Fruit fly (Drosophila melanogaster) whole organism, embryonic: Measurements from ENCODE around the gene PpD6.

Experiments
- CG15269 ChIP-seq: fragments of 200-800 bp; sonication (Bioruptor generic); optimal IDR thresholded peaks from 2 replicates; lab custom pipeline; 2018; ENCODE audit warnings: missing biosample characterization, mild to moderate bottlenecking, missing genetic modification characterization, moderate library complexity
- CG15479 ChIP-seq: fragments of 200-800 bp; sonication (Bioruptor generic); optimal IDR thresholded peaks from 3 replicates; lab custom pipeline; 2019; ENCODE audit warnings: missing biosample characterization, mild to moderate bottlenecking, missing genetic modification characterization, moderate library complexity
- CG15696 ChIP-seq: fragments of 200-800 bp; sonication (Bioruptor generic); optimal IDR thresholded peaks from 2 replicates; lab custom pipeline; 2019; ENCODE audit warnings: missing biosample characterization, mild to moderate bottlenecking, missing genetic modification characterization, moderate library complexity
- CG16779 ChIP-seq: fragments of 200-800 bp; sonication (Bioruptor generic); IDR thresholded peaks from 2 replicates; pipeline ENCODE4 v1.3.6; 2022; ENCODE audit warnings: missing biosample characterization, missing genetic modification characterization
- CG31441 ChIP-seq: fragments of 200-800 bp; sonication (Bioruptor generic); IDR thresholded peaks from 2 replicates; pipeline ENCODE4 v1.3.6; 2022; ENCODE audit warnings: missing biosample characterization, missing genetic modification characterization
- CG32772 ChIP-seq: fragments of 200-800 bp; sonication (Bioruptor generic); IDR thresholded peaks from 2 replicates; pipeline ENCODE4 v1.3.6; 2022; ENCODE audit warnings: missing biosample characterization, missing genetic modification characterization
- CG3407 ChIP-seq: fragments of 200-800 bp; sonication (Bioruptor generic); optimal IDR thresholded peaks from 2 replicates; lab custom pipeline; 2018; ENCODE audit warnings: missing biosample characterization, mild to moderate bottlenecking, missing genetic modification characterization
- CG4707 ChIP-seq: fragments of 200-800 bp; sonication (Bioruptor generic); optimal IDR thresholded peaks from 2 replicates; lab custom pipeline; 2018; ENCODE audit warnings: missing biosample characterization, mild to moderate bottlenecking, missing genetic modification characterization, moderate library complexity
- CG7271 ChIP-seq: fragments of 200-800 bp; sonication (Bioruptor generic); optimal IDR thresholded peaks from 2 replicates; lab custom pipeline; 2018; ENCODE audit warnings: missing biosample characterization, mild to moderate bottlenecking, missing genetic modification characterization, moderate library complexity
- CG7556 ChIP-seq: fragments of 200-800 bp; sonication (Bioruptor generic); optimal IDR thresholded peaks from 2 replicates; lab custom pipeline; 2017; ENCODE audit warnings: missing biosample characterization, mild to moderate bottlenecking, missing genetic modification characterization
- CG9817 ChIP-seq: fragments of 200-800 bp; sonication (Bioruptor generic); optimal IDR thresholded peaks from 2 replicates; lab custom pipeline; 2018; ENCODE audit warnings: missing biosample characterization, mild to moderate bottlenecking, missing genetic modification characterization, moderate library complexity
- CHES-1-like ChIP-seq: fragments of 200-800 bp; sonication (Bioruptor generic); optimal IDR thresholded peaks from 2 replicates; lab custom pipeline; 2016; ENCODE audit warnings: missing biosample characterization, missing genetic modification characterization
- Deaf1 ChIP-seq: fragments of 200-800 bp; optimal IDR thresholded peaks from 3 replicates; lab custom pipeline; 2019; ENCODE audit warnings: missing biosample characterization, mild to moderate bottlenecking, missing genetic modification characterization, moderate library complexity
- E2f2 ChIP-seq: fragments of 200-800 bp; sonication (Bioruptor generic); IDR thresholded peaks from 2 replicates; pipeline ENCODE4 v1.3.6; 2022; ENCODE audit warnings: missing biosample characterization, missing genetic modification characterization
- HHEX ChIP-seq: fragments of 200-800 bp; sonication (Bioruptor generic); optimal IDR thresholded peaks from 3 replicates; lab custom pipeline; 2017; ENCODE audit warnings: missing biosample characterization, mild to moderate bottlenecking, missing genetic modification characterization, missing genetic modification reagents
- Hr51 ChIP-seq, 2 experiments: fragments of 200-800 bp; sonication (Bioruptor generic); optimal IDR thresholded peaks; 2 replicates in 1 of 2; 3 replicates in 1 of 2; lab custom pipeline; 2016 to 2018; ENCODE audit warnings: missing biosample characterization in 2 of 2, missing genetic modification characterization in 2 of 2, mild to moderate bottlenecking in 1 of 2, moderate library complexity in 1 of 2
- Lhr ChIP-seq: fragments of 200-800 bp; sonication (Bioruptor generic); optimal IDR thresholded peaks from 3 replicates; lab custom pipeline; 2017; ENCODE audit warnings: mild to moderate bottlenecking, missing biosample characterization, missing genetic modification reagents, missing genetic modification characterization
- Max ChIP-seq: fragments of 200-800 bp; sonication (Bioruptor generic); optimal IDR thresholded peaks from 2 replicates; lab custom pipeline; 2016; ENCODE audit warnings: missing biosample characterization, mild to moderate bottlenecking, missing genetic modification characterization
- Med ChIP-seq: fragments of 200-800 bp; sonication (Bioruptor generic); peaks from one replicate; lab custom pipeline; 2016; ENCODE audit warnings: missing biosample characterization, missing genetic modification characterization, mild to moderate bottlenecking, inconsistent platforms, moderate library complexity
- Nf-YC ChIP-seq: fragments of 200-800 bp; optimal IDR thresholded peaks from 3 replicates; lab custom pipeline; 2019; ENCODE audit warnings: missing biosample characterization, mild to moderate bottlenecking, missing genetic modification characterization, moderate library complexity
- Optix ChIP-seq: fragments of 200-800 bp; sonication (Bioruptor generic); IDR thresholded peaks from 3 replicates; pipeline ENCODE4 v1.3.6; 2022; ENCODE audit warnings: missing biosample characterization, missing genetic modification characterization
- Ptx1 ChIP-seq: fragments of 200-800 bp; sonication (Bioruptor generic); IDR thresholded peaks from 2 replicates; pipeline ENCODE4 v1.3.6; 2022; ENCODE audit warnings: missing biosample characterization, missing genetic modification characterization
- Ravus ChIP-seq: fragments of 200-800 bp; sonication (Bioruptor generic); IDR thresholded peaks from 2 replicates; pipeline ENCODE4 v1.3.6; 2022; ENCODE audit warnings: missing biosample characterization, missing genetic modification characterization
- Sox100B ChIP-seq: fragments of 200-800 bp; sonication (Bioruptor generic); optimal IDR thresholded peaks from 3 replicates; lab custom pipeline; 2018; ENCODE audit warnings: missing biosample characterization, mild to moderate bottlenecking, missing genetic modification characterization
- Usf ChIP-seq: fragments of 200-800 bp; sonication (Bioruptor generic); optimal IDR thresholded peaks from 2 replicates; lab custom pipeline; 2017; ENCODE audit warnings: missing genotype, missing biosample characterization, missing genetic modification characterization
- cad ChIP-seq: fragments of >200 bp; optimal IDR thresholded peaks from 2 replicates; lab custom pipeline; 2017; ENCODE audit warnings: missing biosample characterization, missing genetic modification characterization
- crc ChIP-seq: fragments of 200-800 bp; sonication (Bioruptor generic); optimal IDR thresholded peaks from 2 replicates; lab custom pipeline; 2016; ENCODE audit warnings: missing biosample characterization, missing genetic modification characterization
- dmrt11E ChIP-seq: fragments of 200-800 bp; sonication (Bioruptor generic); optimal IDR thresholded peaks from 3 replicates; lab custom pipeline; 2018; ENCODE audit warnings: missing biosample characterization, mild to moderate bottlenecking, missing genetic modification characterization, moderate library complexity
- eyg ChIP-seq: fragments of 200-800 bp; sonication (Bioruptor generic); optimal IDR thresholded peaks from 3 replicates; lab custom pipeline; 2016; ENCODE audit warnings: missing biosample characterization, missing genetic modification characterization
- fd102C ChIP-seq: fragments of 200-800 bp; sonication (Bioruptor generic); optimal IDR thresholded peaks from 2 replicates; lab custom pipeline; 2018; ENCODE audit warnings: missing biosample characterization, mild to moderate bottlenecking, missing genetic modification characterization, moderate library complexity
- ftz-f1 ChIP-seq: fragments of 200-800 bp; sonication (Bioruptor generic); optimal IDR thresholded peaks from 2 replicates; lab custom pipeline; 2016; ENCODE audit warnings: missing biosample characterization, missing genetic modification characterization
- gcm2 ChIP-seq: fragments of 200-800 bp; sonication (Bioruptor generic); optimal IDR thresholded peaks from 2 replicates; lab custom pipeline; 2016; ENCODE audit warnings: missing biosample characterization, missing genetic modification characterization
- h ChIP-seq: fragments of >200 bp; optimal IDR thresholded peaks from 2 replicates; lab custom pipeline; 2017
- lbe ChIP-seq: fragments of 200-800 bp; sonication (Bioruptor generic); optimal IDR thresholded peaks from 2 replicates; lab custom pipeline; 2016; ENCODE audit warnings: missing biosample characterization, mild to moderate bottlenecking, missing genetic modification characterization
- lmd ChIP-seq: fragments of 200-800 bp; sonication (Bioruptor generic); IDR thresholded peaks from 2 replicates; pipeline ENCODE4 v1.3.6; 2022; ENCODE audit warnings: missing biosample characterization, missing genetic modification characterization
- nmo ChIP-seq: fragments of 200-800 bp; sonication (Bioruptor generic); optimal IDR thresholded peaks from 2 replicates; lab custom pipeline; 2018; ENCODE audit warnings: missing biosample characterization, mild to moderate bottlenecking, missing genetic modification characterization, moderate library complexity
- prd ChIP-seq, 3 experiments: fragments of >200 bp in 2 of 3; fragments of 200-800 bp in 1 of 3; sonication (Bioruptor generic) in 1 of 3; optimal IDR thresholded peaks in 2 of 3; IDR thresholded peaks in 1 of 3; 2 replicates in 2 of 3; 3 replicates in 1 of 3; pipeline versions ENCODE4 v1.3.6 to Lab custom; 2017 to 2022; ENCODE audit warnings: missing biosample characterization in 1 of 3, missing genetic modification characterization in 1 of 3
- scrt ChIP-seq: fragments of 200-800 bp; sonication (Bioruptor generic); optimal IDR thresholded peaks from 2 replicates; lab custom pipeline; 2018; ENCODE audit warnings: missing biosample characterization, mild to moderate bottlenecking, missing genetic modification characterization, moderate library complexity
- sens ChIP-seq: fragments of 200-800 bp; sonication (Bioruptor generic); peaks from one replicate; lab custom pipeline; 2016; ENCODE audit warnings: missing biosample characterization, missing genetic modification characterization
- sim ChIP-seq: fragments of 200-800 bp; sonication (Bioruptor generic); IDR thresholded peaks from 2 replicates; pipeline ENCODE4 v1.3.6; 2022; ENCODE audit warnings: missing biosample characterization, missing genetic modification characterization
- sisA ChIP-seq: fragments of 200-800 bp; sonication (Bioruptor generic); IDR thresholded peaks from 2 replicates; pipeline ENCODE4 v1.3.6; 2022; ENCODE audit warnings: missing biosample characterization, missing genetic modification characterization
- slp2 ChIP-seq: fragments of 200-800 bp; sonication (Bioruptor generic); optimal IDR thresholded peaks from 2 replicates; lab custom pipeline; 2016; ENCODE audit warnings: missing biosample characterization, missing genetic modification characterization
- sna ChIP-seq: fragments of 200-800 bp; sonication (Bioruptor generic); IDR thresholded peaks from 2 replicates; pipeline ENCODE4 v1.3.6; 2022; ENCODE audit warnings: missing biosample characterization, missing genetic modification characterization; ENCODE audit not compliant: partially characterized antibody
- tll ChIP-seq, 2 experiments: fragments of 200-800 bp in 1 of 2; fragments of >200 bp in 1 of 2; sonication (Bioruptor generic) in 1 of 2; optimal IDR thresholded peaks; 2 replicates each; lab custom pipeline; 2017 to 2019; ENCODE audit warnings: missing biosample characterization in 2 of 2, missing genetic modification characterization in 2 of 2, mild to moderate bottlenecking in 1 of 2, moderate library complexity in 1 of 2
- trh ChIP-seq: fragments of 200-800 bp; sonication (Bioruptor generic); optimal IDR thresholded peaks from 2 replicates; lab custom pipeline; 2016; ENCODE audit warnings: missing biosample characterization, missing genetic modification characterization
- zen ChIP-seq: fragments of 200-800 bp; sonication (Bioruptor generic); optimal IDR thresholded peaks from 3 replicates; lab custom pipeline; 2018; ENCODE audit warnings: missing biosample characterization, mild to moderate bottlenecking, missing genetic modification characterization, moderate library complexity

PpD6 gene

dm6 chr2L:3078741-3079140 is 30.7 kb upstream of the PpD6 start (continued):
- TF ChIP-seq CG7271 (tag; lab: Kevin White, UChicago) (peak; percentile 68), CG15479 (GFP tag; lab: Kevin White, UChicago) (peak; percentile 54), zen (tag; lab: Kevin White, UChicago) (peak; percentile 27), fd102C (GFP tag; lab: Kevin White, UChicago) (peak; percentile 24), CG7556 (GFP tag; lab: Kevin White, UChicago) (no peak)

DNA sequence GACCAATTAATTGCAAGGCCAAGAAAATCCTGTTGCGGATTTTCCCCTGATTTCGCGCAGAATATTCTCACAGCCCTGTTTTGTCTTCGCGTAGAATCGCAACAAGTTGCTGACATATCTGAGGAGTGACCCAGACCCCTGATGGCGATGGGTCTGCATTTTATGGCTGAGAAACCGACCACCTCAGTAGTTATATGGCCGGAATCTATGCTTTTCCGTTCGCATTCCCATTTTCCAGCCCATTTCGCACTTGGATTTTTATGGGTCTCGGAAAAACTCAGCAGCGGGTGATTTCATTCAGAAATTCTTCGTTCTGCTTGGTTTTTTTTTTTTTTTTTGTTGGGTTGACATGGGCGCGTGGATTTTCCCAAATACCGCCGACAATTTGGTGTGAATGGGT is 26.6 kb upstream of the PpD6 start:
- TF ChIP-seq sens (GFP tag; lab: Kevin White, UChicago) (peak; percentile 3), zen (tag; lab: Kevin White, UChicago) (peak; percentile 62), CG16779 (GFP tag; lab: Robert Waterston, UW) (no peak), tll (GFP tag; optimal IDR thresholded peaks at IDR 0.05; lab: Kevin White, UChicago) (peak in 1 of 2 experiments; percentile 48), cad (GFP tag; lab: Kevin White, UChicago) (peak; percentile 98)
- TF ChIP-seq, all 482 proteins: peak for 4

DNA sequence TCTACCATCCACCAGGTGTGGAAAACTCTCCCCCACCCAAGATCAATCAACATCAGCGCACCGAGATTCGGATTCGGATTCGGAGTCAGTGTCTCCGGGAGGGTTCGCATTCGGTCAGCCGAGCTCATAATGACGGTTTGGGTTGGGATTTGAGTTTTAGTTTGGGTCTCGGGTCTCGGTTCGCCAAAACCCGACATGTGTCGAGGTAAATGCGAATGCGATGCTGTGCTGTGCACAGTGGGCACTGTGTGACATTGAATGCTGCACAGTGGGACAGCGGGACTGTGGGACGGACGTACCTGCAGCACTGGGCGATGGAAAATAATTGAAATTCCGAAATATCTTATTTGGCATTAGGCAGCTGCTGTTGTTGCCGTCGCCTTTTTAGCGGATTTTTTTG is 26.0 kb upstream of the PpD6 start:
- TF ChIP-seq Sox100B (GFP tag; lab: Kevin White, UChicago) = no peak
- TF ChIP-seq CG31441 (GFP tag; lab: Robert Waterston, UW) = no peak
- TF ChIP-seq Med (GFP tag; lab: Kevin White, UChicago) = peak; percentile 21
- TF ChIP-seq Usf (GFP tag; lab: Kevin White, UChicago) = no peak
- peak in 1 of 2 experiments; percentile 4 for TF ChIP-seq Hr51 (GFP tag; optimal IDR thresholded peaks at IDR 0.05; lab: Kevin White, UChicago)
- TF ChIP-seq lmd (GFP tag; lab: Robert Waterston, UW) = 0 out of 2 replicates have a peak, but pooled peaks have one; percentile 10
- no peak for TF ChIP-seq CG15696 (tag; lab: Kevin White, UChicago)
- TF ChIP-seq Nf-YC (tag; lab: Kevin White, UChicago) = no peak
- no peak for TF ChIP-seq trh
- TF ChIP-seq lbe (GFP tag; lab: Kevin White, UChicago) = no peak
- no peak for TF ChIP-seq nmo (GFP tag; lab: Kevin White, UChicago)
- TF ChIP-seq CG15269 = no peak
- TF ChIP-seq sna = no peak
- TF ChIP-seq CG4707 = peak; percentile 40
- TF ChIP-seq eyg (GFP tag; lab: Kevin White, UChicago) = no peak
- TF ChIP-seq zen (tag; lab: Kevin White, UChicago) = peak; percentile 83
- no peak for TF ChIP-seq slp2 (GFP tag; lab: Kevin White, UChicago)
- TF ChIP-seq Optix (GFP tag; lab: Robert Waterston, UW) = no peak
- no peak for TF ChIP-seq h (lab: Kevin White, UChicago)
- TF ChIP-seq Max (GFP tag; lab: Kevin White, UChicago) = no peak
- no peak for TF ChIP-seq Lhr (GFP tag; lab: Kevin White, UChicago)
- TF ChIP-seq Ravus (GFP tag; lab: Robert Waterston, UW) = no peak
- TF ChIP-seq Ptx1 = 0 out of 2 replicates have a peak, but pooled peaks have one; percentile 12
- no peak for TF ChIP-seq CG3407 (GFP tag; lab: Kevin White, UChicago)
- TF ChIP-seq CHES-1-like = no peak
- TF ChIP-seq dmrt11E (tag; lab: Kevin White, UChicago) = no peak
- TF ChIP-seq ftz-f1 (GFP tag; lab: Kevin White, UChicago) = no peak
- peak; percentile 62 for TF ChIP-seq Deaf1 (tag; lab: Kevin White, UChicago)
- peak; percentile 26 for TF ChIP-seq cad (GFP tag; lab: Kevin White, UChicago)
- 0 out of 2 replicates have a peak, but pooled peaks have one; percentile 17 for TF ChIP-seq E2f2 (GFP tag; lab: Robert Waterston, UW)
- no peak for TF ChIP-seq prd (optimal IDR thresholded peaks at IDR 0.05; lab: Kevin White, UChicago)
- 0 out of 3 replicates have a peak, but pooled peaks have one; percentile 9 for TF ChIP-seq prd (GFP tag; IDR thresholded peaks at IDR 0.05; lab: Robert Waterston, UW)
- no peak for TF ChIP-seq HHEX (GFP tag; lab: Kevin White, UChicago)
- TF ChIP-seq sisA (GFP tag; lab: Robert Waterston, UW) = 0 out of 2 replicates have a peak, but pooled peaks have one; percentile 17
- no peak for TF ChIP-seq gcm2 (GFP tag; lab: Kevin White, UChicago)
- no peak for TF ChIP-seq crc (GFP tag; lab: Kevin White, UChicago)
- no peak for TF ChIP-seq CG9817 (tag; lab: Kevin White, UChicago)
- TF ChIP-seq CG32772 (GFP tag; lab: Robert Waterston, UW) = peak; percentile 18; the same call in 1 of the 2 replicates
- TF ChIP-seq sim = no peak
- no peak for TF ChIP-seq scrt (GFP tag; lab: Kevin White, UChicago)
